Fruit fly (Drosophila melanogaster) whole organism, embryonic: ENCODE data around the gene Agpat3.

ENCODE experiments used
- Asciz ChIP-seq: fragments of 200-800 bp; sonication (Bioruptor generic); optimal IDR thresholded peaks from 2 replicates; lab custom pipeline; 2017; ENCODE audit warnings: missing biosample characterization, mild to moderate bottlenecking, missing genetic modification characterization, missing genetic modification reagents
- Atf6 ChIP-seq: fragments of 200-800 bp; sonication (Bioruptor generic); IDR thresholded peaks from 2 replicates; pipeline ENCODE4 v1.3.6; 2022; ENCODE audit warnings: missing biosample characterization, missing genetic modification characterization
- B-H2 ChIP-seq: fragments of 200-800 bp; sonication (Bioruptor generic); optimal IDR thresholded peaks from 2 replicates; lab custom pipeline; 2018; ENCODE audit warnings: missing biosample characterization, mild to moderate bottlenecking, missing genetic modification characterization
- Blimp-1 ChIP-seq: fragments of 200-800 bp; sonication (Bioruptor generic); optimal IDR thresholded peaks from 3 replicates; lab custom pipeline; 2018; ENCODE audit warnings: missing biosample characterization, missing genetic modification characterization, mild to moderate bottlenecking, moderate library complexity, missing genetic modification reagents
- CG10267 ChIP-seq: fragments of 200-800 bp; sonication (Bioruptor generic); optimal IDR thresholded peaks from 2 replicates; lab custom pipeline; 2018; ENCODE audit warnings: missing biosample characterization, mild to moderate bottlenecking, missing genetic modification characterization, moderate library complexity
- CG12236 ChIP-seq: fragments of 200-800 bp; sonication (Bioruptor generic); optimal IDR thresholded peaks from 2 replicates; lab custom pipeline; 2016; ENCODE audit warnings: missing biosample characterization, missing genetic modification characterization
- CG12391 ChIP-seq: fragments of 200-800 bp; sonication (Bioruptor generic); optimal IDR thresholded peaks from 3 replicates; lab custom pipeline; 2018; ENCODE audit warnings: missing biosample characterization, mild to moderate bottlenecking, missing genetic modification characterization, moderate library complexity
- CG12942 ChIP-seq: fragments of 200-800 bp; sonication (Bioruptor generic); optimal IDR thresholded peaks from 3 replicates; lab custom pipeline; 2016; ENCODE audit warnings: missing biosample characterization, missing genetic modification characterization
- CG13287 ChIP-seq: fragments of 200-800 bp; sonication (Bioruptor generic); IDR thresholded peaks from 2 replicates; pipeline ENCODE4 v1.3.6; 2022; ENCODE audit warnings: missing biosample characterization, missing genetic modification characterization; ENCODE audit not compliant: partially characterized antibody
- CG14014 ChIP-seq: fragments of 200-800 bp; sonication (Bioruptor generic); IDR thresholded peaks from 2 replicates; pipeline ENCODE4 v1.3.6; 2022; ENCODE audit warnings: missing biosample characterization, missing genetic modification characterization
- CG14710 ChIP-seq: fragments of 200-800 bp; sonication (Bioruptor generic); optimal IDR thresholded peaks from 3 replicates; lab custom pipeline; 2019; ENCODE audit warnings: missing biosample characterization, mild to moderate bottlenecking, missing genetic modification characterization, moderate library complexity
- CG18011 ChIP-seq: fragments of 200-800 bp; sonication (Bioruptor generic); optimal IDR thresholded peaks from 2 replicates; lab custom pipeline; 2017; ENCODE audit warnings: missing biosample characterization, missing genetic modification characterization, mild to moderate bottlenecking, moderate library complexity, missing genotype
- CG31365 ChIP-seq: fragments of 200-800 bp; sonication (Bioruptor generic); optimal IDR thresholded peaks from 2 replicates; lab custom pipeline; 2018; ENCODE audit warnings: missing biosample characterization, mild to moderate bottlenecking, missing genetic modification characterization
- CG4328 ChIP-seq: fragments of 200-800 bp; sonication (Bioruptor generic); optimal IDR thresholded peaks from 3 replicates; lab custom pipeline; 2017; ENCODE audit warnings: missing biosample characterization, missing genetic modification reagents, missing genetic modification characterization
- CG4617 ChIP-seq: fragments of 200-800 bp; sonication (Bioruptor generic); optimal IDR thresholded peaks from 3 replicates; lab custom pipeline; 2016; ENCODE audit warnings: missing biosample characterization, missing genetic modification characterization, borderline replicate concordance
- CG6854 ChIP-seq: fragments of 200-800 bp; sonication (Bioruptor generic); optimal IDR thresholded peaks from 3 replicates; lab custom pipeline; 2017; ENCODE audit warnings: missing biosample characterization, mild to moderate bottlenecking, missing genetic modification characterization
- CG8388 ChIP-seq: fragments of 200-800 bp; sonication (Bioruptor generic); optimal IDR thresholded peaks from 2 replicates; lab custom pipeline; 2019; ENCODE audit warnings: missing biosample characterization, mild to moderate bottlenecking, missing genetic modification characterization, moderate library complexity
- CG8478 ChIP-seq: fragments of >200 bp; optimal IDR thresholded peaks from 2 replicates; lab custom pipeline; 2018
- CG9817 ChIP-seq: fragments of 200-800 bp; sonication (Bioruptor generic); optimal IDR thresholded peaks from 2 replicates; lab custom pipeline; 2018; ENCODE audit warnings: missing biosample characterization, mild to moderate bottlenecking, missing genetic modification characterization, moderate library complexity
- Dll ChIP-seq: fragments of 200-800 bp; sonication (Bioruptor generic); IDR thresholded peaks from 4 replicates; pipeline ENCODE4 v1.3.6; 2022; ENCODE audit warnings: missing biosample characterization, missing genetic modification characterization; ENCODE audit not compliant: partially characterized antibody
- Dp ChIP-seq: fragments of 200-800 bp; sonication (Bioruptor generic); optimal IDR thresholded peaks from 2 replicates; lab custom pipeline; 2018; ENCODE audit warnings: missing biosample characterization, mild to moderate bottlenecking, missing genetic modification characterization, moderate library complexity
- Dref ChIP-seq: fragments of 200-800 bp; sonication (Bioruptor generic); IDR thresholded peaks from 2 replicates; pipeline ENCODE4 v1.3.6; 2022; ENCODE audit warnings: missing biosample characterization, missing genetic modification characterization
- E2f2 ChIP-seq: fragments of 200-800 bp; sonication (Bioruptor generic); IDR thresholded peaks from 2 replicates; pipeline ENCODE4 v1.3.6; 2022; ENCODE audit warnings: missing biosample characterization, missing genetic modification characterization
- MBD-R2 ChIP-seq: fragments of 200-800 bp; sonication (Bioruptor generic); IDR thresholded peaks from 2 replicates; pipeline ENCODE4 v1.3.6; 2022; ENCODE audit warnings: missing biosample characterization, missing genetic modification characterization
- Med ChIP-seq: fragments of 200-800 bp; sonication (Bioruptor generic); peaks from one replicate; lab custom pipeline; 2016; ENCODE audit warnings: missing biosample characterization, missing genetic modification characterization, mild to moderate bottlenecking, inconsistent platforms, moderate library complexity
- Neu2 ChIP-seq: fragments of 200-800 bp; sonication (Bioruptor generic); optimal IDR thresholded peaks from 3 replicates; lab custom pipeline; 2016; ENCODE audit warnings: missing biosample characterization, missing genetic modification characterization, borderline replicate concordance
- Pdp1 ChIP-seq, 2 experiments: fragments of 200-800 bp; sonication (Bioruptor generic); optimal IDR thresholded peaks; 3 replicates each; lab custom pipeline; 2016; ENCODE audit warnings: missing biosample characterization in 2 of 2, missing genetic modification characterization in 2 of 2, mild to moderate bottlenecking in 1 of 2, moderate library complexity in 1 of 2
- YL-1 ChIP-seq: fragments of 200-800 bp; sonication (Bioruptor generic); optimal IDR thresholded peaks from 3 replicates; lab custom pipeline; 2017; ENCODE audit warnings: missing biosample characterization, mild to moderate bottlenecking, missing genetic modification characterization
- aop ChIP-seq: fragments of 200-800 bp; sonication (Bioruptor generic); IDR thresholded peaks from 2 replicates; pipeline ENCODE4 v1.3.6; 2022; ENCODE audit warnings: missing biosample characterization, missing genetic modification characterization
- bab2 ChIP-seq: fragments of 200-800 bp; sonication (Bioruptor generic); optimal IDR thresholded peaks from 2 replicates; lab custom pipeline; 2016; ENCODE audit warnings: missing biosample characterization, missing genetic modification characterization
- bsh ChIP-seq, 2 experiments: fragments of 200-800 bp; sonication (Bioruptor generic); optimal IDR thresholded peaks; 2 replicates each; lab custom pipeline; 2017 to 2018; ENCODE audit warnings: mild to moderate bottlenecking in 2 of 2, missing biosample characterization in 2 of 2, missing genetic modification characterization in 2 of 2, moderate library complexity in 1 of 2
- cad ChIP-seq: fragments of >200 bp; optimal IDR thresholded peaks from 2 replicates; lab custom pipeline; 2017; ENCODE audit warnings: missing biosample characterization, missing genetic modification characterization
- cg ChIP-seq: fragments of 200-800 bp; sonication (Bioruptor generic); optimal IDR thresholded peaks from 3 replicates; lab custom pipeline; 2019; ENCODE audit warnings: missing biosample characterization, mild to moderate bottlenecking, missing genetic modification characterization, moderate library complexity
- crp ChIP-seq, 2 experiments: fragments of 200-800 bp; sonication (Bioruptor generic); optimal IDR thresholded peaks; 2 replicates in 1 of 2; 3 replicates in 1 of 2; lab custom pipeline; 2017; ENCODE audit warnings: missing biosample characterization in 2 of 2, missing genetic modification characterization in 2 of 2, mild to moderate bottlenecking in 1 of 2, moderate library complexity in 1 of 2
- dan ChIP-seq: fragments of 200-800 bp; sonication (Bioruptor generic); IDR thresholded peaks from 2 replicates; pipeline ENCODE4 v1.3.6; 2022; ENCODE audit warnings: missing biosample characterization, missing genetic modification characterization
- danr ChIP-seq: fragments of 200-800 bp; sonication (Bioruptor generic); IDR thresholded peaks from 2 replicates; pipeline ENCODE4 v1.3.6; 2022; ENCODE audit warnings: missing biosample characterization, missing genetic modification characterization
- gem ChIP-seq: fragments of 200-800 bp; sonication (Bioruptor generic); optimal IDR thresholded peaks from 2 replicates; lab custom pipeline; 2019; ENCODE audit warnings: missing biosample characterization, mild to moderate bottlenecking, missing genetic modification characterization, moderate library complexity
- grn ChIP-seq: fragments of 200-800 bp; sonication (Bioruptor generic); optimal IDR thresholded peaks from 3 replicates; lab custom pipeline; 2017; ENCODE audit warnings: missing biosample characterization, missing genetic modification characterization
- hbn ChIP-seq: fragments of 200-800 bp; sonication (Bioruptor generic); IDR thresholded peaks from 2 replicates; pipeline ENCODE4 v1.3.6; 2022; ENCODE audit warnings: missing biosample characterization, missing genetic modification characterization; ENCODE audit not compliant: partially characterized antibody
- jing ChIP-seq: fragments of 200-800 bp; sonication (Bioruptor generic); optimal IDR thresholded peaks from 2 replicates; lab custom pipeline; 2018; ENCODE audit warnings: missing biosample characterization, mild to moderate bottlenecking, missing genetic modification characterization
- lov ChIP-seq, 2 experiments: fragments of 200-800 bp in 1 of 2; fragments of >200 bp in 1 of 2; sonication (Bioruptor generic) in 1 of 2; IDR thresholded peaks in 1 of 2; optimal IDR thresholded peaks in 1 of 2; 2 replicates in 1 of 2; 3 replicates in 1 of 2; pipeline versions ENCODE4 v1.3.6 to Lab custom; 2017 to 2022; ENCODE audit warnings: missing biosample characterization in 1 of 2, missing genetic modification characterization in 1 of 2
- phol ChIP-seq: fragments of 200-800 bp; sonication (Bioruptor generic); optimal IDR thresholded peaks from 3 replicates; lab custom pipeline; 2018; ENCODE audit warnings: missing biosample characterization, mild to moderate bottlenecking, missing genetic modification characterization, moderate library complexity
- pzg ChIP-seq: fragments of 200-800 bp; sonication (Bioruptor generic); optimal IDR thresholded peaks from 3 replicates; lab custom pipeline; 2018; ENCODE audit warnings: missing biosample characterization, mild to moderate bottlenecking, missing genetic modification characterization, moderate library complexity
- rib ChIP-seq: fragments of 200-800 bp; sonication (Bioruptor generic); IDR thresholded peaks from 2 replicates; pipeline ENCODE4 v1.3.6; 2022; ENCODE audit warnings: missing biosample characterization, missing genetic modification characterization
- sens ChIP-seq: fragments of 200-800 bp; sonication (Bioruptor generic); peaks from one replicate; lab custom pipeline; 2016; ENCODE audit warnings: missing biosample characterization, missing genetic modification characterization
- sug ChIP-seq: fragments of 200-800 bp; optimal IDR thresholded peaks from 2 replicates; lab custom pipeline; 2019; ENCODE audit warnings: missing biosample characterization, mild to moderate bottlenecking, missing genetic modification characterization, moderate library complexity
- zen2 ChIP-seq: fragments of 200-800 bp; sonication (Bioruptor generic); IDR thresholded peaks from 3 replicates; pipeline ENCODE4 v1.3.6; 2022; ENCODE audit warnings: missing biosample characterization, missing genetic modification characterization; ENCODE audit not compliant: partially characterized antibody

The Agpat3 gene

DNA sequence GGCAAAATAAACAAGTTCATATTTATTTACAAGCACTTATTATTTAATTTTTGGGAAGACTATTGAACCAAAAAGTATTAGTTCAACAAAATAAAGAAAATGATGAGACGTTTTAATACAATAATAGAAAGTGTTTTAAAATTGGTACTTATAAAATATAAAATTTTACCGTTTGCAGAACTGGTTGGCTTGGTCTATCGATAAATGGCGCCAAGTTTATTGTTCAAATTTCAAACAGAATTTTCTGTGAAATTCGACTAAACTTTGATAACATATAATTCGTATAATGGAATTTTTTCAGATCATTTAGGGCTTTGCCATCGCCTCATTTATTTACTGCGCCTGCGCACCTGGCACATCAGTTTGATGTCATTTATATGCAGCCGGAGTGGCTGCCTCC, 5.0 kb upstream of the Agpat3 start (continued):
- 0 out of 4 replicates have a peak, but pooled peaks have one; percentile 35 for TF ChIP-seq Dll
- TF ChIP-seq Asciz (GFP tag; lab: Kevin White, UChicago): no peak
- peak; percentile 67 for TF ChIP-seq CG13287 (GFP tag; lab: Robert Waterston, UW)
- peak; percentile 3 for TF ChIP-seq phol (tag; lab: Kevin White, UChicago)
- no peak for TF ChIP-seq rib
- no peak for TF ChIP-seq CG12942 (GFP tag; lab: Kevin White, UChicago)
- no peak for TF ChIP-seq MBD-R2 (GFP tag; lab: Robert Waterston, UW)
- peak; percentile 88 for TF ChIP-seq E2f2 (GFP tag; lab: Robert Waterston, UW)
- no peak for TF ChIP-seq bab2 (GFP tag; lab: Kevin White, UChicago)
- TF ChIP-seq sens (GFP tag; lab: Kevin White, UChicago): peak; percentile 52
- no peak for TF ChIP-seq dan (GFP tag; lab: Robert Waterston, UW)
- TF ChIP-seq Blimp-1 (GFP tag; lab: Kevin White, UChicago): peak; percentile 11
- TF ChIP-seq gem (tag; lab: Kevin White, UChicago): peak; percentile 4
- TF ChIP-seq Neu2 (GFP tag; lab: Kevin White, UChicago): no peak
- peak; percentile 86 for TF ChIP-seq Dp (GFP tag; lab: Kevin White, UChicago)
- TF ChIP-seq cad (GFP tag; lab: Kevin White, UChicago): no peak
- TF ChIP-seq CG4328 (GFP tag; lab: Kevin White, UChicago): no peak
- TF ChIP-seq CG12391: peak; percentile 5
- TF ChIP-seq CG14710 (tag; lab: Kevin White, UChicago): peak; percentile 21
- no peak for TF ChIP-seq aop (GFP tag; lab: Robert Waterston, UW)
- no peak for TF ChIP-seq CG31365 (tag; lab: Kevin White, UChicago)
- peak; percentile 86 for TF ChIP-seq CG10267
- TF ChIP-seq CG8388 (GFP tag; lab: Kevin White, UChicago): no peak
- TF ChIP-seq Dref: peak; percentile 57
- TF ChIP-seq pzg: peak; percentile 9
- TF ChIP-seq hbn (GFP tag; lab: Robert Waterston, UW): 0 out of 2 replicates have a peak, but pooled peaks have one; percentile 16
- TF ChIP-seq CG9817: no peak
- no peak for TF ChIP-seq CG14014 (GFP tag; lab: Robert Waterston, UW)
- TF ChIP-seq zen2: peak; percentile 50
- no peak for TF ChIP-seq jing (GFP tag; lab: Kevin White, UChicago)

- TF ChIP-seq Med (GFP tag; lab: Kevin White, UChicago) (peak; percentile 74), CG18011 (GFP tag; lab: Kevin White, UChicago) (peak; percentile 92), danr (GFP tag; lab: Robert Waterston, UW) (peak; percentile 13; the same call in 1 of the 2 replicates)
Observed at dm6 chr3L:16388264-16388663, 2.5 kb upstream of the Agpat3 start.

dm6 chr3L:16385252-16385879, 391 bp downstream of the Agpat3 start:
- peak in 1 of 2 experiments; percentile 65 for TF ChIP-seq crp (GFP tag; optimal IDR thresholded peaks at IDR 0.05; lab: Kevin White, UChicago)
- TF ChIP-seq grn (GFP tag; lab: Kevin White, UChicago): peak; percentile 87
- TF ChIP-seq CG6854 (GFP tag; lab: Kevin White, UChicago): no peak
- TF ChIP-seq cg (GFP tag; lab: Kevin White, UChicago): peak; percentile 97
- peak; percentile 8 for TF ChIP-seq CG12236
- no peak for TF ChIP-seq lov (optimal IDR thresholded peaks at IDR 0.05; lab: Kevin White, UChicago)
- 0 out of 3 replicates have a peak, but pooled peaks have one; percentile 52 for TF ChIP-seq lov (GFP tag; IDR thresholded peaks at IDR 0.05; lab: Robert Waterston, UW)
- TF ChIP-seq CG8478: peak; percentile 23
- TF ChIP-seq Atf6 (GFP tag; lab: Robert Waterston, UW): 0 out of 2 replicates have a peak, but pooled peaks have one; percentile 30
- peak; percentile 63 for TF ChIP-seq YL-1
- TF ChIP-seq B-H2: peak; percentile 18
- TF ChIP-seq sug (tag; lab: Kevin White, UChicago): peak; percentile 67
- peak; percentile 30 for TF ChIP-seq CG4617 (GFP tag; lab: Kevin White, UChicago)
- peak in 1 of 2 experiments; percentile 35 for TF ChIP-seq Pdp1 (GFP tag; optimal IDR thresholded peaks at IDR 0.05; lab: Kevin White, UChicago)
- peak in 1 of 2 experiments; percentile 39 for TF ChIP-seq bsh (GFP tag; optimal IDR thresholded peaks at IDR 0.05; lab: Kevin White, UChicago)
